Fruit fly (Drosophila melanogaster) whole organism, adult: ENCODE data around the gene RpL9.
A peak's percentile ranks its signal among the peaks of the same experiment; 100 is the strongest.

ENCODE experiments used
- CG11617 ChIP-seq: fragments of 200-800 bp; sonication (Bioruptor generic); optimal IDR thresholded peaks from 2 replicates; lab custom pipeline; 2017; ENCODE audit warnings: mild to moderate bottlenecking, missing biosample characterization, missing genetic modification reagents, missing genetic modification characterization
- CG12768 ChIP-seq: fragments of 200-800 bp; sonication (Bioruptor generic); optimal IDR thresholded peaks from 2 replicates; lab custom pipeline; 2017; ENCODE audit warnings: missing biosample characterization, missing genetic modification characterization, mild to moderate bottlenecking, moderate library complexity, missing genetic modification reagents
- CG14711 ChIP-seq: fragments of 200-800 bp; sonication (Bioruptor generic); optimal IDR thresholded peaks from 2 replicates; lab custom pipeline; 2018; ENCODE audit warnings: missing biosample characterization, mild to moderate bottlenecking, missing genetic modification characterization, moderate library complexity
- CG1620 ChIP-seq: fragments of 200-800 bp; sonication (Bioruptor generic); optimal IDR thresholded peaks from 2 replicates; lab custom pipeline; 2016; ENCODE audit warnings: missing biosample characterization, missing genetic modification characterization
- CG33017 ChIP-seq: fragments of 200-800 bp; sonication (Bioruptor generic); optimal IDR thresholded peaks from 2 replicates; lab custom pipeline; 2018; ENCODE audit warnings: missing biosample characterization, mild to moderate bottlenecking, missing genetic modification characterization, moderate library complexity
- CG5204 ChIP-seq: fragments of 200-800 bp; sonication (Bioruptor generic); optimal IDR thresholded peaks from 2 replicates; lab custom pipeline; 2016; ENCODE audit warnings: missing biosample characterization, missing genetic modification characterization
- CG7045 ChIP-seq: fragments of 200-800 bp; sonication (Bioruptor generic); optimal IDR thresholded peaks from 2 replicates; lab custom pipeline; 2017; ENCODE audit warnings: missing biosample characterization, mild to moderate bottlenecking, missing genetic modification characterization
- CG7101 ChIP-seq: fragments of 200-800 bp; sonication (Bioruptor generic); optimal IDR thresholded peaks from 2 replicates; lab custom pipeline; 2018; ENCODE audit warnings: missing biosample characterization, mild to moderate bottlenecking, missing genetic modification characterization, moderate library complexity
- Clk ChIP-seq: fragments of 200-800 bp; sonication (Bioruptor generic); optimal IDR thresholded peaks from 2 replicates; lab custom pipeline; 2017; ENCODE audit warnings: missing biosample characterization, missing genetic modification characterization
- Crg-1 ChIP-seq: fragments of 200-800 bp; sonication (Bioruptor generic); optimal IDR thresholded peaks from 2 replicates; lab custom pipeline; 2016; ENCODE audit warnings: missing biosample characterization, missing genetic modification characterization
- Hr96 ChIP-seq: fragments of 200-800 bp; sonication (Bioruptor generic); optimal IDR thresholded peaks from 2 replicates; lab custom pipeline; 2016; ENCODE audit warnings: missing biosample characterization, missing genetic modification characterization
- Mnt ChIP-seq: fragments of 200-800 bp; sonication (Bioruptor generic); optimal IDR thresholded peaks from 2 replicates; lab custom pipeline; 2016; ENCODE audit warnings: missing biosample characterization, mild to moderate bottlenecking, missing genetic modification characterization
- bab1 ChIP-seq: fragments of 200-800 bp; sonication (Bioruptor generic); optimal IDR thresholded peaks from 3 replicates; lab custom pipeline; 2019; ENCODE audit warnings: missing biosample characterization, mild to moderate bottlenecking, missing genetic modification characterization, moderate library complexity
- cic ChIP-seq: fragments of 200-800 bp; sonication (Bioruptor generic); optimal IDR thresholded peaks from 2 replicates; lab custom pipeline; 2017; ENCODE audit warnings: missing biosample characterization, mild to moderate bottlenecking, missing genetic modification characterization, moderate library complexity
- cnc ChIP-seq, 2 experiments: fragments of >200 bp; optimal IDR thresholded peaks; 2 replicates each; lab custom pipeline; 2017
- kay ChIP-seq: fragments of 200-800 bp; sonication (Bioruptor generic); peaks from one replicate; lab custom pipeline; 2016; ENCODE audit warnings: missing biosample characterization, missing genetic modification characterization, borderline replicate concordance
- ovo ChIP-seq: fragments of 200-800 bp; sonication (Bioruptor generic); optimal IDR thresholded peaks from 2 replicates; lab custom pipeline; 2016; ENCODE audit warnings: missing biosample characterization, missing genetic modification characterization
- pad ChIP-seq: fragments of 200-800 bp; sonication (Bioruptor generic); optimal IDR thresholded peaks from 3 replicates; lab custom pipeline; 2017; ENCODE audit warnings: missing biosample characterization, missing genetic modification characterization, mild to moderate bottlenecking, moderate library complexity, missing genetic modification reagents
- tj ChIP-seq: fragments of 200-800 bp; sonication (Bioruptor generic); optimal IDR thresholded peaks from 3 replicates; lab custom pipeline; 2017; ENCODE audit warnings: missing biosample characterization, mild to moderate bottlenecking, missing genetic modification characterization, moderate library complexity
- toe ChIP-seq: fragments of 200-800 bp; sonication (Bioruptor generic); optimal IDR thresholded peaks from 2 replicates; lab custom pipeline; 2016; ENCODE audit warnings: missing biosample characterization, missing genetic modification characterization

The RpL9 gene

dm6 chr2L:11004674-11005045, 671 bp upstream of the RpL9 start, which contains the start of gene Nup154:
Gene Nup154 (plus strand): TSS chr2L:11004820.
- TF ChIP-seq CG14711 (no peak), tj (no peak), kay (GFP tag; lab: Kevin White, UChicago) (no peak), CG7101 (tag; lab: Kevin White, UChicago) (no peak), Crg-1 (GFP tag; lab: Kevin White, UChicago) (no peak), CG12768 (GFP tag; lab: Kevin White, UChicago) (no peak), CG7045 (GFP tag; lab: Kevin White, UChicago) (no peak), CG1620 (GFP tag; lab: Kevin White, UChicago) (no peak), cic (GFP tag; lab: Kevin White, UChicago) (no peak), Clk (GFP tag; lab: Kevin White, UChicago) (no peak), Mnt (GFP tag; lab: Kevin White, UChicago) (no peak), cnc (optimal IDR thresholded peaks at IDR 0.05; lab: Kevin White, UChicago) (no peak), ovo (GFP tag; lab: Kevin White, UChicago) (no peak), CG33017 (no peak), CG11617 (GFP tag; lab: Kevin White, UChicago) (no peak), pad (no peak), toe (GFP tag; lab: Kevin White, UChicago) (no peak)

dm6 chr2L:11001376-11002122, 2.4 kb downstream of the RpL9 start, which contains the start of the genes aub and lectin-33A:
Gene aub (minus strand): TSS chr2L:11001476.
Gene lectin-33A (plus strand): TSS chr2L:11002072.
- TF ChIP-seq Clk (GFP tag; lab: Kevin White, UChicago), result no peak
- TF ChIP-seq CG1620 (GFP tag; lab: Kevin White, UChicago), result no peak
- TF ChIP-seq tj, result no peak
- TF ChIP-seq CG14711, result no peak
- TF ChIP-seq CG7045 (GFP tag; lab: Kevin White, UChicago), result no peak
- no peak for TF ChIP-seq CG12768 (GFP tag; lab: Kevin White, UChicago)
- TF ChIP-seq CG11617 (GFP tag; lab: Kevin White, UChicago), result no peak
- no peak for TF ChIP-seq CG33017
- no peak for TF ChIP-seq pad
- no peak for TF ChIP-seq toe (GFP tag; lab: Kevin White, UChicago)
- TF ChIP-seq Hr96 (GFP tag; lab: Kevin White, UChicago), result no peak
- TF ChIP-seq Crg-1 (GFP tag; lab: Kevin White, UChicago), result no peak
- no peak for TF ChIP-seq cnc (optimal IDR thresholded peaks at IDR 0.05; lab: Kevin White, UChicago)
- TF ChIP-seq kay (GFP tag; lab: Kevin White, UChicago), result no peak
- TF ChIP-seq bab1 (GFP tag; lab: Kevin White, UChicago), result no peak
- no peak for TF ChIP-seq cic (GFP tag; lab: Kevin White, UChicago)
- no peak for TF ChIP-seq CG5204 (GFP tag; lab: Kevin White, UChicago)
- TF ChIP-seq Mnt (GFP tag; lab: Kevin White, UChicago), result no peak

- TF ChIP-seq ovo (GFP tag; lab: Kevin White, UChicago), result peak; percentile 39
- no peak for TF ChIP-seq tj
- no peak for TF ChIP-seq cnc (optimal IDR thresholded peaks at IDR 0.05; lab: Kevin White, UChicago)
- no peak for TF ChIP-seq cic (GFP tag; lab: Kevin White, UChicago)
- TF ChIP-seq CG1620 (GFP tag; lab: Kevin White, UChicago), result peak; percentile 32
- peak; percentile 92 for TF ChIP-seq Mnt (GFP tag; lab: Kevin White, UChicago)
- TF ChIP-seq toe (GFP tag; lab: Kevin White, UChicago), result no peak
- TF ChIP-seq pad, result peak; percentile 25
- no peak for TF ChIP-seq Crg-1 (GFP tag; lab: Kevin White, UChicago)
- TF ChIP-seq CG11617 (GFP tag; lab: Kevin White, UChicago), result no peak
- peak; percentile 38 for TF ChIP-seq kay (GFP tag; lab: Kevin White, UChicago)
- peak; percentile 50 for TF ChIP-seq bab1 (GFP tag; lab: Kevin White, UChicago)
- TF ChIP-seq CG14711, result peak; percentile 2
Measured at dm6 chr2L:10989162-10989561, 14.8 kb downstream of the RpL9 start, which contains the start of gene TTLL4A. Gene TTLL4A (plus strand): TSS chr2L:10989401.

dm6 chr2L:10988026-10988425, 16.0 kb downstream of the RpL9 start:
- no peak for TF ChIP-seq CG12768 (GFP tag; lab: Kevin White, UChicago)
- no peak for TF ChIP-seq cnc (optimal IDR thresholded peaks at IDR 0.05; lab: Kevin White, UChicago)
- no peak for TF ChIP-seq Crg-1 (GFP tag; lab: Kevin White, UChicago)
- no peak for TF ChIP-seq CG7045 (GFP tag; lab: Kevin White, UChicago)
- no peak for TF ChIP-seq CG7101 (tag; lab: Kevin White, UChicago)
- TF ChIP-seq CG33017, result no peak
- no peak for TF ChIP-seq CG5204 (GFP tag; lab: Kevin White, UChicago)
- no peak for TF ChIP-seq Clk (GFP tag; lab: Kevin White, UChicago)
- no peak for TF ChIP-seq pad
- TF ChIP-seq Mnt (GFP tag; lab: Kevin White, UChicago), result no peak
- TF ChIP-seq ovo (GFP tag; lab: Kevin White, UChicago), result no peak
- no peak for TF ChIP-seq Hr96 (GFP tag; lab: Kevin White, UChicago)
- no peak for TF ChIP-seq bab1 (GFP tag; lab: Kevin White, UChicago)
- TF ChIP-seq kay (GFP tag; lab: Kevin White, UChicago), result no peak
- TF ChIP-seq toe (GFP tag; lab: Kevin White, UChicago), result no peak
- TF ChIP-seq CG14711, result no peak
- TF ChIP-seq CG11617 (GFP tag; lab: Kevin White, UChicago), result no peak
- TF ChIP-seq CG1620 (GFP tag; lab: Kevin White, UChicago), result no peak

dm6 chr2L:10987370-10987853, 16.6 kb downstream of the RpL9 start, which contains the start of the genes piwi and CG12253:
Gene piwi (minus strand): TSS chr2L:10987420.
Gene CG12253 (plus strand): TSS chr2L:10987806.
- peak; percentile 79 for TF ChIP-seq CG7101 (tag; lab: Kevin White, UChicago)
- peak; percentile 39 for TF ChIP-seq CG14711
- no peak for TF ChIP-seq CG12768 (GFP tag; lab: Kevin White, UChicago)
- TF ChIP-seq bab1 (GFP tag; lab: Kevin White, UChicago), result peak; percentile 71
- no peak for TF ChIP-seq kay (GFP tag; lab: Kevin White, UChicago)
- no peak for TF ChIP-seq pad
- no peak for TF ChIP-seq cnc (optimal IDR thresholded peaks at IDR 0.05; lab: Kevin White, UChicago)
- peak; percentile 74 for TF ChIP-seq CG33017
- no peak for TF ChIP-seq Clk (GFP tag; lab: Kevin White, UChicago)
- no peak for TF ChIP-seq CG7045 (GFP tag; lab: Kevin White, UChicago)
- TF ChIP-seq ovo (GFP tag; lab: Kevin White, UChicago), result no peak
- TF ChIP-seq tj, result no peak
- TF ChIP-seq toe (GFP tag; lab: Kevin White, UChicago), result peak; percentile 1
- TF ChIP-seq CG11617 (GFP tag; lab: Kevin White, UChicago), result peak; percentile 50
- TF ChIP-seq cic (GFP tag; lab: Kevin White, UChicago), result no peak
- peak; percentile 17 for TF ChIP-seq CG1620 (GFP tag; lab: Kevin White, UChicago)
- TF ChIP-seq Hr96 (GFP tag; lab: Kevin White, UChicago), result no peak
- TF ChIP-seq CG5204 (GFP tag; lab: Kevin White, UChicago), result no peak
- no peak for TF ChIP-seq Crg-1 (GFP tag; lab: Kevin White, UChicago)
- no peak for TF ChIP-seq Mnt (GFP tag; lab: Kevin White, UChicago)
